Worm (Caenorhabditis elegans): Measurements from ENCODE around the gene chca-1.

Gene chca-1

DNA sequence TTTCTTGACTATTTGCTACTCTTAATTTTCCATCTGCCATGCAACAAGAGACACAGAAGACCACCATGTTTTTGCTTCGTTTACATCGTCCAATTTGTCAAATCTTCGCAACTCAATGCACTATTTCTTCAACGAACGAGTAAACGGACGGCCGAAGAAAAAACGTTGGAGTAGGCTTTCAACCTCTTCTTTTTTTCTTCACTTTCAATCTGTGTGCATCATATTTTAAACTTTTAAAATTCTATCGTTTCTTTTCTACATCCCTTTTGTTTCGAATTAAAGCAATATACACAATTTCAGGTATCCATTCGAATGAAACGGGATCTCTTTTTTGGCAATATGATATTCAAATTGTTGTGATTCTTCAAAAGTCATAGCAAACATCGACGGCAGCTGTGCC, 6.6 kb downstream of the chca-1 start, which contains the start of gene acc-1:
Gene acc-1, plus strand, starts transcription at position 301 of the 400 bp plus-strand sequence.
- TF ChIP-seq ZK546.5 (tag; optimal IDR thresholded peaks at IDR 0.05), result no peak
- TF ChIP-seq skn-1 (tag; optimal IDR thresholded peaks at IDR 0.05), result no peak
- no peak for TF ChIP-seq sea-2 (GFP tag; optimal IDR thresholded peaks at IDR 0.05)
- TF ChIP-seq nhr-76 (tag; optimal IDR thresholded peaks at IDR 0.05), result no peak
- TF ChIP-seq ceh-16 (tag; optimal IDR thresholded peaks at IDR 0.05), result no peak
- TF ChIP-seq nhr-28 (tag; optimal IDR thresholded peaks at IDR 0.05), result no peak

DNA sequence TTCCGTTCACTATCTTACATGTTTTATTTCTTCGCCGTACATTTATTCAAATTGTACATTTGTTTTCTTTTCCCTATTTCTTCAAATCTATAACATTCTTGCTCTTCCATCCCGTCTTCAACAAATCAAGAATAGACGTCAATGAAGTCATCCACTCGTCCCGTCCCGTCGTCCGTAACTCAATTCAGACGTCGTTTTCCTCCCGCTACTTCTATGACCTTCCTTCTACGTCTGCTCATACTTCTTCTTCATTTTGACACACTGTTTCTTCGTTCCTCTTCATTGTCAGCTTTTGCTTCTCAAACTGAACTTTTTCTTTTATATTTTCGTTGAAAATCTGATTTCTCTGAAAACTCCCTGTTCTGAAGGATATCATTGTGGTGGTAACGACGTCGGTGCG, 8.8 kb downstream of the chca-1 start:
- peak; percentile 74 for TF ChIP-seq fkh-10 (GFP tag; optimal IDR thresholded peaks at IDR 0.05)
- no peak for TF ChIP-seq mdl-1 (tag; optimal IDR thresholded peaks at IDR 0.05)
- TF ChIP-seq lin-15B (tag; optimal IDR thresholded peaks at IDR 0.05), result no peak

DNA sequence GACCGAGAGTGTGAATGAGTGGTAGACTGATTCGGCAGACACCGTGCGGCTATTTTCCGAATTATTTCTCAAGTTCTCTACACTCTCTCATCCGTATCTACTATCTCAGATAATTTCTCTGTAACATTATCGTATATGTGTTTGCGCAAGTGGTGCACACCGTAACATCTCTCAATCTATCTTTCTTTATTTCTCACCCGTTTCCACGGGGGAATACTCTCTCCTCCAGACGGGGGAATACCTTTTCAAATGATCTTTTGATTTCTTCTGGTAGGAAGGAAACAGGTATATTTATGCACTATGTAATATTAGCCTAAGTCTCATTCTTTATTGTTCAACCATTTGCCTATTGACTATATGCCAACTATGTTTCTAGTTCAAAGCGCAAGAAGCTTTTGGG, 15.9 kb downstream of the chca-1 start:
- TF ChIP-seq fkh-10 (GFP tag; optimal IDR thresholded peaks at IDR 0.05) (no peak), nhr-25 (tag; optimal IDR thresholded peaks at IDR 0.05) (peak; percentile 20), mdl-1 (tag; optimal IDR thresholded peaks at IDR 0.05) (no peak), ceh-28 (tag; optimal IDR thresholded peaks at IDR 0.05) (no peak), fkh-2 (tag; optimal IDR thresholded peaks at IDR 0.05) (no peak), nhr-28 (tag; optimal IDR thresholded peaks at IDR 0.05) (no peak), lsy-12 (tag; optimal IDR thresholded peaks at IDR 0.05) (no peak), pha-4 (tag; optimal IDR thresholded peaks at IDR 0.05) (peak; percentile 43), nhr-76 (tag; optimal IDR thresholded peaks at IDR 0.05) (no peak), nfya-1 (tag; optimal IDR thresholded peaks at IDR 0.05; ENCODE audit: insufficient read depth) (no peak), nhr-11 (tag; optimal IDR thresholded peaks at IDR 0.05) (no peak), skn-1 (tag; optimal IDR thresholded peaks at IDR 0.05) (no peak)

DNA sequence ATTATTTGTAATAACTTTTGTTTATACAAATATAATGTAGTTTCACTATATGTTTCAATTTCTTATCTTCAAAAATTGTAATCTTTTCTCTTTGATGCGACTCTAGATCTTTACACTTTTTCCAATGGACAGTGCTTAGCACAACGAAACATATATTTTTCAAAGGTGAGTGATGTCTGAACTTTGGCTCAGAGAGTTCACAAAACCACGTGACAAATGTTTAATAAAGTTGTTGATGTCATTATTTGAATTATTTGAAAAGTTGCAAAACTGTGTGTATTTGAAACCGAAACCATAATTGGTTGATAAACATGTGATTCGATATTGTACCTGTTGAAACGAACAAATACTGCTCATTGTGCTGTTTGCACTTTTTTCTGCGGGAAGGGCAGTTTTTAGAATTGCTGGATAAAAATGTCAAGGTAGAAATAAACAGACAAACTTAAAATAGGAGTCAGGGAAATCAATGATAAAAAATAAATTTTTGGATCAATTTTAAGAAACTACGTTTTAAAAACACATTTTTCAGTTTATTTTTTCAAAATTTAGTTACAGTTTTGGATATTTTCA, 17.0 kb downstream of the chca-1 start:
- TF ChIP-seq pqm-1 (tag; optimal IDR thresholded peaks at IDR 0.05) (peak; percentile 82), skn-1 (tag; optimal IDR thresholded peaks at IDR 0.05) (no peak), ZK546.5 (tag; optimal IDR thresholded peaks at IDR 0.05) (no peak), nfya-1 (tag; optimal IDR thresholded peaks at IDR 0.05; ENCODE audit: insufficient read depth) (peak; percentile 18), ceh-16 (tag; optimal IDR thresholded peaks at IDR 0.05) (no peak), jun-1 (tag; optimal IDR thresholded peaks at IDR 0.05) (peak; percentile 52), pha-4 (tag; optimal IDR thresholded peaks at IDR 0.05) (peak; percentile 60), nhr-77 (tag; optimal IDR thresholded peaks at IDR 0.05) (no peak), elt-2 (tag; optimal IDR thresholded peaks at IDR 0.05) (peak; percentile 56)

DNA sequence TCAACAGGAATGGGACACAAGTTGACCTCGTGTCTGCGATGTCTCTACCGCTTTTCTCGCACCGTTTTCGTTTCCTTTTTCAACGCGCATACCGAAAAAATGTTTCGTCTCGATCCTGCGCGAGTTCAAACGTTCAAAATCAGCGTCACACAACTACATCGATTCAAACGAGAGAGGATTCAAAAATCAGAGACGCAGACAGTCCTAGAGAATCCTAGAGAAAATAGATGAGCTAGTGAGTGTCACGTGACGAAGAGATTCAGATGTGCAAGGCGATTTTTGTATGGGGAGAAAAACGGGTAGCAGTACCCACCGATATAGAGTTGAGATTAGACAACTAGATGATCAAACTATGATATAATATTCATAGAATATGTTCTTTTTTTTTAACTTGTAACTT, 18.8 kb downstream of the chca-1 start:
- no peak for TF ChIP-seq nhr-76 (tag; optimal IDR thresholded peaks at IDR 0.05)
- no peak for TF ChIP-seq ceh-16 (tag; optimal IDR thresholded peaks at IDR 0.05)
- peak; percentile 80 for TF ChIP-seq nhr-43 (tag; optimal IDR thresholded peaks at IDR 0.05; ENCODE audit: poor library complexity, severe bottlenecking)
- no peak for TF ChIP-seq pqm-1 (tag; optimal IDR thresholded peaks at IDR 0.05)
- no peak for TF ChIP-seq fkh-2 (tag; optimal IDR thresholded peaks at IDR 0.05)
- no peak for TF ChIP-seq egl-27 (tag; optimal IDR thresholded peaks at IDR 0.05)
- TF ChIP-seq unc-62 (GFP tag; optimal IDR thresholded peaks at IDR 0.05), result no peak
- TF ChIP-seq R02D3.7 (tag; optimal IDR thresholded peaks at IDR 0.05), result peak; percentile 19
- TF ChIP-seq snpc-4 (tag; optimal IDR thresholded peaks at IDR 0.05), result no peak
- TF ChIP-seq elt-2 (tag; optimal IDR thresholded peaks at IDR 0.05), result no peak
- no peak for TF ChIP-seq daf-12 (tag; optimal IDR thresholded peaks at IDR 0.05)
- TF ChIP-seq ZK546.5 (tag; optimal IDR thresholded peaks at IDR 0.05), result no peak
- TF ChIP-seq aly-2 (tag; optimal IDR thresholded peaks at IDR 0.05), result no peak
- no peak for TF ChIP-seq ceh-82 (tag; optimal IDR thresholded peaks at IDR 0.05)
- peak; percentile 38 for TF ChIP-seq lsy-12 (tag; optimal IDR thresholded peaks at IDR 0.05)
- TF ChIP-seq nhr-25 (tag; optimal IDR thresholded peaks at IDR 0.05), result peak; percentile 42
- TF ChIP-seq eor-1 (tag; optimal IDR thresholded peaks at IDR 0.05), result no peak
- no peak for TF ChIP-seq nhr-11 (tag; optimal IDR thresholded peaks at IDR 0.05)
- no peak for TF ChIP-seq ztf-4 (tag; optimal IDR thresholded peaks at IDR 0.05)
- no peak for TF ChIP-seq fkh-10 (GFP tag; optimal IDR thresholded peaks at IDR 0.05)
- no peak for TF ChIP-seq sea-2 (GFP tag; optimal IDR thresholded peaks at IDR 0.05)
- no peak for TF ChIP-seq mml-1 (tag; optimal IDR thresholded peaks at IDR 0.05)
- no peak for TF ChIP-seq unc-39 (tag; optimal IDR thresholded peaks at IDR 0.05)
- no peak for TF ChIP-seq nhr-12 (tag; optimal IDR thresholded peaks at IDR 0.05)
- no peak for TF ChIP-seq fos-1 (tag; optimal IDR thresholded peaks at IDR 0.05)
- TF ChIP-seq lin-39 (tag; optimal IDR thresholded peaks at IDR 0.05), result no peak
- TF ChIP-seq hmg-11 (tag; optimal IDR thresholded peaks at IDR 0.05), result peak; percentile 22
- no peak for TF ChIP-seq nhr-237 (tag; optimal IDR thresholded peaks at IDR 0.05)
- no peak for TF ChIP-seq jun-1 (tag; optimal IDR thresholded peaks at IDR 0.05)
- TF ChIP-seq nhr-23 (tag; optimal IDR thresholded peaks at IDR 0.05), result peak; percentile 78
- no peak for TF ChIP-seq nhr-77 (tag; optimal IDR thresholded peaks at IDR 0.05)
- no peak for TF ChIP-seq ztf-11 (tag; optimal IDR thresholded peaks at IDR 0.05)
- TF ChIP-seq skn-1 (tag; optimal IDR thresholded peaks at IDR 0.05), result no peak
- TF ChIP-seq mdl-1 (tag; optimal IDR thresholded peaks at IDR 0.05), result peak; percentile 64
- no peak for TF ChIP-seq ceh-9 (tag; optimal IDR thresholded peaks at IDR 0.05)
- TF ChIP-seq egl-5 (tag; optimal IDR thresholded peaks at IDR 0.05), result no peak
- no peak for TF ChIP-seq nhr-28 (tag; optimal IDR thresholded peaks at IDR 0.05)
- no peak for TF ChIP-seq lin-15B (tag; optimal IDR thresholded peaks at IDR 0.05)
- TF ChIP-seq nfya-1 (tag; optimal IDR thresholded peaks at IDR 0.05; ENCODE audit: insufficient read depth), result no peak
